Comparison of ENCODE assay signal across 2 fruit fly cellular contexts in the genomic region with DNA sequence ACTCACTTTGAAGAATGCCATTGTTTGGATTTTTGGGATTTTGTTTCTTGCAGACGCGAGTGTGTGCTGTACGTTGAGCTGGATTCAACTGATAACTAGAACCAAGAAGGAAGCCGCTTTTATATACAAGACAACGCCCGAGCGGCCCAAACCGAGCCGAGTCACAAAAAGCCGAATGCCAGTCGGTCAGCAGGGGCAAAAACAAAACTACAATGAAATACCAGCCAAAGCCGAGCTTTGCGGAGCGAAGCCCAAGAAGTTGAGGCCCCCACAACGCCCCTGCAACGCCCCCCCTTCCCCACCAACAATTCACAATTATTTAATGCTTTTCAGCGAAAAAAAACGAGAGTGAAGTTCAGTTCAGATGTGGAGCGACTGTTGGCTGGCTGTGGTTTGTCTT.
A peak's percentile ranks its signal among the peaks of the same experiment; 100 is the strongest.
TF ChIP-seq lines count a peak whose summit lies in the region.

A gene (minus strand): TSS at position 101 of the 400 bp plus-strand sequence.

- no peak for TF ChIP-seq CTCF in whole organism, embryonic (GFP tag; optimal IDR thresholded peaks at IDR 0.05; lab: Kevin White, UChicago)

TF ChIP-seq in whole organism, embryonic, 481 proteins besides CTCF, POLR2A, EP300 and RAD21:
- no peak for TF ChIP-seq crc (GFP tag; optimal IDR thresholded peaks at IDR 0.05; lab: Kevin White, UChicago)
- no peak for TF ChIP-seq H2.0 (GFP tag; IDR thresholded peaks at IDR 0.05; lab: Robert Waterston, UW)
- TF ChIP-seq fd3F (GFP tag; optimal IDR thresholded peaks at IDR 0.05; lab: Kevin White, UChicago): no peak
- TF ChIP-seq sob (GFP tag; IDR thresholded peaks at IDR 0.05; lab: Robert Waterston, UW): no peak
- TF ChIP-seq Deaf1 (tag; optimal IDR thresholded peaks at IDR 0.05; lab: Kevin White, UChicago): peak; percentile 80
- no peak for TF ChIP-seq CG17829 (tag; optimal IDR thresholded peaks at IDR 0.05; lab: Kevin White, UChicago)
TF ChIP-seq in whole organism, embryonic: peak in this region for 1.

TF ChIP-seq in whole organism, pupa, 21 proteins besides CTCF, POLR2A, EP300 and RAD21:
- no peak for TF ChIP-seq Ets98B (GFP tag; IDR thresholded peaks at IDR 0.05; lab: Robert Waterston, UW)
- TF ChIP-seq gl (tag; optimal IDR thresholded peaks at IDR 0.05; lab: Kevin White, UChicago): peak; percentile 12
